Worm (Caenorhabditis elegans): ENCODE measurements around the gene R02D3.8.

The R02D3.8 gene

DNA sequence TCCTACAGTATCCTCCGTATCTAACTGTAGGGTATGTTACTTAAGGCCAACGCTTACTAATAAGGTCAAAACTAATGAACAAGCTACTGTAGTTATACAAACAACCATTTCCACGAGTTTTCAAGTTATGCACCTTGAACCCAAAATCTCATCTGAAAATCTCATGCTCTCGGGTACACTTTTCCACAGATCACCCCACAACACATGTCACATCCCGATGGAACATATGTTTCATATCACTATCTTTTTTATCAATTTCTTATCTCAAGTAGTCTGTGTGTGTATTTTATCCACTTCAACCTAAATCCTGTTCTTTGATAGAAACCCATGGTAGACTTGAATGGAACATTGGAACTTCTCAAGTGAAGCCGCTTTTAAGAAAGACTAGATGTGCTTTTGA, 43.3 kb upstream of the R02D3.8 start:
- TF ChIP-seq zag-1 (tag; optimal IDR thresholded peaks at IDR 0.05) = no peak

DNA sequence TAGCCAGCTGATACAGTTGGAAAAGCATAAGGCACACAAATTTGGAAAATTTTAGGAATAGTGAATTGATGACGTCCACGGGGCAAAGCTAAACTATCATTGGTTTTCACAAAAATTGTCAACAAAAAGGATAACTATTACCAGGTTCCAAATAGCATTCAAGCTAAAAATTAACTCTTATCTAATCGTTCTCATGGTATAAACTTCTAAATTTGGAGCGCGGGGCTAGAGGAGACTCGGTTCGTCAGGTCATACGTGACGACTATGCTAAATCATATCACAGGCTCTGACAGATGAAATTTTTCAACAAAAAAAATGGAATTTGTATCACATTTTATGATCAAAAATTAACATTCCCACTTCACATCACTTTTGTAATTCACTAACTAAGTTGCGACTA, 42.2 kb upstream of the R02D3.8 start:
- TF ChIP-seq nhr-67 (tag; optimal IDR thresholded peaks at IDR 0.05) (no peak), ZK546.5 (tag; optimal IDR thresholded peaks at IDR 0.05) (no peak), nhr-43 (tag; optimal IDR thresholded peaks at IDR 0.05; ENCODE audit: poor library complexity, severe bottlenecking) (no peak), nhr-237 (tag; optimal IDR thresholded peaks at IDR 0.05) (no peak), lsy-12 (tag; optimal IDR thresholded peaks at IDR 0.05) (no peak), tbx-2 (tag; optimal IDR thresholded peaks at IDR 0.05) (no peak), ztf-4 (tag; optimal IDR thresholded peaks at IDR 0.05) (no peak), egl-5 (tag; optimal IDR thresholded peaks at IDR 0.05) (no peak), snpc-4 (tag; optimal IDR thresholded peaks at IDR 0.05) (no peak), pha-4 (tag; optimal IDR thresholded peaks at IDR 0.05) (no peak), mml-1 (tag; optimal IDR thresholded peaks at IDR 0.05) (no peak), hmg-11 (tag; optimal IDR thresholded peaks at IDR 0.05) (no peak), mdl-1 (tag; optimal IDR thresholded peaks at IDR 0.05) (no peak), ztf-11 (tag; optimal IDR thresholded peaks at IDR 0.05) (no peak), fkh-10 (GFP tag; optimal IDR thresholded peaks at IDR 0.05) (no peak), nhr-76 (tag; optimal IDR thresholded peaks at IDR 0.05) (no peak), jun-1 (tag; optimal IDR thresholded peaks at IDR 0.05) (no peak)

DNA sequence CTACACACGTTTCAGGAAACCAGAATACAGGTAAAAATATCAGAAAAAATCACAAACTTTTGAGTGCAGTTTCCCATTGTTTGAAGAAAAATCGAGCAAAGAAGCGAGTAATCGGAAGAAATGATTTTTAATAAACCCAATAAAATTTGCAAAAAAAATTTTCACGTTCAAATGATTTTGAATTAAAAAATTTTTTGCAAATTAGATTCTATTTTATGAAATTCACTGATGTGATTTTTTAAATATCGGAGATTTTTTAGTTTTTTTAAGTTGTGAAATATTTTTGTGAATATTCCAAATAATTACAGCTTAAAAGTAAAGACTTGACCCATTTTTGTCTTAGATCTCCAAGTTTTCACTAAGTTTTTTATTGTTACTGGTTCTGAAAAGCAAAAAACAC, 41.2 kb upstream of the R02D3.8 start, which contains the start of gene pnp-1:
Gene pnp-1 (minus strand): TSS at position 101 of the 400 bp plus-strand sequence.
- TF ChIP-seq ztf-4 (tag; optimal IDR thresholded peaks at IDR 0.05) = no peak
- no peak for TF ChIP-seq lsy-12 (tag; optimal IDR thresholded peaks at IDR 0.05)
- no peak for TF ChIP-seq daf-12 (tag; optimal IDR thresholded peaks at IDR 0.05)

DNA sequence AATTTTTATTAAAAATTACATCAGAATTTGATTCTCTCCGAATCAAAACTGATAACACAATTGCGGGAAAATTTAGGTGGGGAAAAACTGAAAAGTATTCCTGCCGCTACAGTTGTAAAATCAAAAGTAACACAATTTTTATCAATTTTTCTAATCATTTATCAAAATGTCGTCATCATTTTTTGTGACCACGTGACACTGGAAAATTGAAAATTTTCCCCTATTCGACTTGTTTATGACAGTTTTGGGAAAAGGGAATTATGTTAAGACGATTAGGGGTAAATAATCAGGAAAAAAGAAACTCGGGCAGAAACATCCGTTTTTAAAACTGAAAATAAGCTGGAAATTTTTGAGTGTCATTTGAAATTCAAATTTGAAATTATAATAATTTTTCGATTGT, 39.8 kb upstream of the R02D3.8 start:
- peak; percentile 67 for TF ChIP-seq jun-1 (tag; optimal IDR thresholded peaks at IDR 0.05)
- peak; percentile 47 for TF ChIP-seq skn-1 (tag; optimal IDR thresholded peaks at IDR 0.05)
- TF ChIP-seq pha-4 (tag; optimal IDR thresholded peaks at IDR 0.05) = peak; percentile 21
- TF ChIP-seq ZK546.5 (tag; optimal IDR thresholded peaks at IDR 0.05) = no peak
- TF ChIP-seq ceh-82 (tag; optimal IDR thresholded peaks at IDR 0.05) = no peak
- peak; percentile 91 for TF ChIP-seq pqm-1 (tag; optimal IDR thresholded peaks at IDR 0.05)
- TF ChIP-seq eor-1 (tag; optimal IDR thresholded peaks at IDR 0.05) = no peak
- TF ChIP-seq elt-2 (tag; optimal IDR thresholded peaks at IDR 0.05) = peak; percentile 95

DNA sequence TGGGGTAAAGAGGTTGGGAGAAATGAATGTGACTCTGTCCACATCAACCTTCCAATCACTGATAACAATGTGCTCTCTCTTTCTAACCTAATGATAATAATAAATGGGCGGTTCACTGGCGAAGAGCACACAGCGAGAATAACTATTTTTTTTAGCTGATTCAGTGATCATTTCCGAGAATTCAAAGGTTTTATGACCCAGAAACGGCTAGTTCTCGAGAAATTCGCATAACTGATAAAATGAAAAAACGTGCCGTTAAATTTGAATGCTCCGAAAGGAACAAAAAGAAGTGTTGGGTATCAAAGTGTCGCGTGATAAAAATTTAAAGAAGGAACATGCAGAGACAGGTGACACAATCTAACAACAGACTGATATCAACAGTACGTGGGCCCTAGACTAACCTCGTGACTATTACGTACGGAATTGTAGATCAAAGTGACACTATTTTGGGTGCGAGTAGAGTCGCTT, 38.8 kb upstream of the R02D3.8 start:
- TF ChIP-seq fos-1 (tag; optimal IDR thresholded peaks at IDR 0.05) (no peak), sea-2 (GFP tag; optimal IDR thresholded peaks at IDR 0.05) (no peak), nhr-11 (tag; optimal IDR thresholded peaks at IDR 0.05) (no peak), egl-27 (tag; optimal IDR thresholded peaks at IDR 0.05) (no peak), skn-1 (tag; optimal IDR thresholded peaks at IDR 0.05) (peak; percentile 40), ztf-11 (tag; optimal IDR thresholded peaks at IDR 0.05) (no peak), snpc-4 (tag; optimal IDR thresholded peaks at IDR 0.05) (no peak), ceh-82 (tag; optimal IDR thresholded peaks at IDR 0.05) (no peak), mml-1 (tag; optimal IDR thresholded peaks at IDR 0.05) (no peak), nhr-43 (tag; optimal IDR thresholded peaks at IDR 0.05; ENCODE audit: poor library complexity, severe bottlenecking) (no peak), elt-2 (tag; optimal IDR thresholded peaks at IDR 0.05) (peak; percentile 96), lsy-12 (tag; optimal IDR thresholded peaks at IDR 0.05) (no peak), hmg-11 (tag; optimal IDR thresholded peaks at IDR 0.05) (no peak), mdl-1 (tag; optimal IDR thresholded peaks at IDR 0.05) (no peak), elt-3 (tag; optimal IDR thresholded peaks at IDR 0.05) (no peak), nhr-67 (tag; optimal IDR thresholded peaks at IDR 0.05) (no peak), nhr-25 (tag; optimal IDR thresholded peaks at IDR 0.05) (no peak), elt-1 (tag; optimal IDR thresholded peaks at IDR 0.05) (no peak), jun-1 (tag; optimal IDR thresholded peaks at IDR 0.05) (peak; percentile 70), zag-1 (tag; optimal IDR thresholded peaks at IDR 0.05) (no peak), pqm-1 (tag; optimal IDR thresholded peaks at IDR 0.05) (peak; percentile 79), egl-5 (tag; optimal IDR thresholded peaks at IDR 0.05) (no peak), unc-39 (tag; optimal IDR thresholded peaks at IDR 0.05) (no peak), R02D3.7 (tag; optimal IDR thresholded peaks at IDR 0.05) (no peak), lin-15B (tag; optimal IDR thresholded peaks at IDR 0.05) (no peak), pha-4 (tag; optimal IDR thresholded peaks at IDR 0.05) (peak; percentile 59), eor-1 (tag; optimal IDR thresholded peaks at IDR 0.05) (no peak), nhr-237 (tag; optimal IDR thresholded peaks at IDR 0.05) (no peak), tbx-2 (tag; optimal IDR thresholded peaks at IDR 0.05) (no peak), nhr-28 (tag; optimal IDR thresholded peaks at IDR 0.05) (no peak), fkh-10 (GFP tag; optimal IDR thresholded peaks at IDR 0.05) (no peak), ZK546.5 (tag; optimal IDR thresholded peaks at IDR 0.05) (no peak), daf-12 (tag; optimal IDR thresholded peaks at IDR 0.05) (no peak), ztf-4 (tag; optimal IDR thresholded peaks at IDR 0.05) (no peak), ceh-28 (tag; optimal IDR thresholded peaks at IDR 0.05) (no peak), ceh-16 (tag; optimal IDR thresholded peaks at IDR 0.05) (no peak)

Data from whole organism, L3 larva.